Fruit fly (Drosophila melanogaster): ENCODE results near the gene vari.
A peak's percentile ranks its signal among the peaks of the same experiment; 100 is the strongest.

Gene vari

DNA sequence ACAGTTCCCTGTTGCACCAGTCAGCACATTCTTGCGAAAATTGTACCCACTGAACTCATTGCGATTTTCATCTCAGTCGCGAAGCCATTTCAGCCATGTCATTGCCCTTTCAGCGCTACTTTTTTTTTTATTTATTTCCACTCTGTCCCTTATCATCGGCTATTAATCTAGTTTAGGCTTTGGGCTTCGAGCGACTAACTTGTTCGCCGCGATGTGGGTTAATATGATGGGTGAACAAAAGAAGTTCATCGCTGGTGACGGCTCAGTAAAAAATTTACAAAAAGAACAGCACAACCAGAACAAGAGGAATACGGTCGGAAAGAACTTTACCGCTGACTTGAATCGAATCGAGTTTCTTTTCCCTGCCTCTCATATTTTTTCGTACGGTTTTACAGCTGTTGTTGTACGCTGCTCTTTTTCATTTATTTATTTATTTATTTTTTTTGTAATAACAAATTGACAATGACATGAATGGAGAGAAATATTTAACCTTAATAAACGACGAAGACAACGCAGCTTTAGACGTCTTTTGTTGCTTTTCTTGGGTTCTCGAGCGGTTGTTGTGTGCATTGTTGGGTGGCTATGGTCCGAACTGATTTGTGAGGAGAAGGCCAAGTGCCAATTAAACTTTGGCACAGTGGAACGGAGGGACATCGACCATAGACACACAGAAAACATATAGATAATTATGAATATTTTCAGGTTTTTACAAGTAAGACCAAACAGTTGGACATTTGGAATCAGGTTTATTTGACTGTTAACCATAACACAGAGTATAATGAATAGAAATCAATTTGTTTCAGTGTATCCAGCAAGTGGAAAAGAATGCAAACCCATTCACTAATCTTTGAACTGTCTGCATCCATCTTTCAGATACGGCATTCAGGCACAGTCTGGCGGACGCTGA is 15.7 kb upstream of the vari start:
- TF ChIP-seq ss (GFP tag; optimal IDR thresholded peaks at IDR 0.05) = peak; percentile 65 to 80
- peak; percentile 51 for TF ChIP-seq dsx (GFP tag; optimal IDR thresholded peaks at IDR 0.05; ENCODE audit: poor library complexity, severe bottlenecking)
- peak; percentile 8 for TF ChIP-seq net (GFP tag; optimal IDR thresholded peaks at IDR 0.05)
- peak; percentile 44 for TF ChIP-seq Ets96B (tag; optimal IDR thresholded peaks at IDR 0.05)
- peak; percentile 85 for TF ChIP-seq Eip78C (GFP tag)
- no peak for TF ChIP-seq fd85E (GFP tag; optimal IDR thresholded peaks at IDR 0.05)
- peak; percentile 10; the same call in 1 of the 2 replicates for TF ChIP-seq CG15336 (GFP tag; IDR thresholded peaks at IDR 0.05)
- peak; percentile 4 for TF ChIP-seq acj6 (GFP tag; optimal IDR thresholded peaks at IDR 0.05)
- TF ChIP-seq spab (GFP tag; optimal IDR thresholded peaks at IDR 0.05) = peak; percentile 7
- TF ChIP-seq CG6808 (GFP tag; optimal IDR thresholded peaks at IDR 0.05) = peak; percentile 57
- TF ChIP-seq cyc (GFP tag; optimal IDR thresholded peaks at IDR 0.05) = no peak
- peak; percentile 9 for TF ChIP-seq CG34406 (GFP tag; optimal IDR thresholded peaks at IDR 0.05)
- no peak for TF ChIP-seq Blimp-1 (GFP tag; optimal IDR thresholded peaks at IDR 0.05)
- peak; percentile 17 for TF ChIP-seq Eip75B (GFP tag; optimal IDR thresholded peaks at IDR 0.05)
- no peak for TF ChIP-seq Sox15 (GFP tag; optimal IDR thresholded peaks at IDR 0.05)
- TF ChIP-seq lz (GFP tag; optimal IDR thresholded peaks at IDR 0.05) = peak; percentile 7
- TF ChIP-seq OdsH (GFP tag; optimal IDR thresholded peaks at IDR 0.05) = peak; percentile 2
- TF ChIP-seq Sox14 (GFP tag; optimal IDR thresholded peaks at IDR 0.05) = no peak
- peak; percentile 30 for TF ChIP-seq fd59A (GFP tag; optimal IDR thresholded peaks at IDR 0.05)
- peak; percentile 67 for TF ChIP-seq svp (GFP tag)
- peak; percentile 28 for TF ChIP-seq CG3919 (GFP tag; optimal IDR thresholded peaks at IDR 0.05)
- peak; percentile 1 for TF ChIP-seq CG10631 (GFP tag; optimal IDR thresholded peaks at IDR 0.05)
- peak; percentile 61; the same call in 2 of the 3 replicates for TF ChIP-seq CG6163 (GFP tag; IDR thresholded peaks at IDR 0.05)
- peak; percentile 78 for TF ChIP-seq CG9139 (GFP tag; optimal IDR thresholded peaks at IDR 0.05)
- peak; percentile 52 for TF ChIP-seq CG3032 (tag; optimal IDR thresholded peaks at IDR 0.05)
- TF ChIP-seq CG10669 (GFP tag; optimal IDR thresholded peaks at IDR 0.05) = peak; percentile 45
- no peak for TF ChIP-seq CG1621 (tag; optimal IDR thresholded peaks at IDR 0.05)
- TF ChIP-seq achi (GFP tag; optimal IDR thresholded peaks at IDR 0.05) = peak; percentile 35
- peak; percentile 31 for TF ChIP-seq Eip93F (GFP tag; optimal IDR thresholded peaks at IDR 0.05)

DNA sequence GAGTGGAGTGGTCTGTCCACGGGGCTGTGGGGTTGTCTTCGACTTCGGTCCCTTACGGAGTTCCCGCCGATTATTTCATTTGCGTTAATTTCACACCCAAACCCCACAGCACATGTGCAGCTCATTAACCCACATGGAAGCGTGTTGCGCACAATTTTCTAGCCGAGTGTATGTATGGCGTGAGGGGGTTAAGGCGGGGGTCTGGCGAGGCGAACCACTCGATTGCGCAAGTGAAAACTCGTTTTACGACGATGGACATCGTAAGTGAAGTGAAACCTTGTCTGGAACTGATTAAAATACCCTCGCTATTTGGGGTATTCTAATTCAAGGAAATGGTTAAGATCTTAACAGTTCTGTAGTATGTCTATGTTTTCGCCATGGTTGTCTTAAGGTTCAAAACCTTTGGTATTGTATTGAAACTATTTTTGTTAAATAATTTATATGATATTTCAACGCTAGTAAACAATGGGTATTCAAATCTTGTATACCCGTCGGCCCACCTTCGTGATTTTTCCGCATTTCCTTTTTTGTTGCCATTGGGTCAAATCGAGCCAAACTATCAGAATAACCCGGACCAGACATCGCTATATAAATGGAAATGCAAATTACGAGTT is 14.3 kb upstream of the vari start:
- TF ChIP-seq Eip78C (GFP tag) (peak; percentile 91), pdm3 (GFP tag; optimal IDR thresholded peaks at IDR 0.05) (peak; percentile 75), CG3032 (tag; optimal IDR thresholded peaks at IDR 0.05) (peak; percentile 55), salr (GFP tag; optimal IDR thresholded peaks at IDR 0.05) (peak; percentile 27 to 74), CG15336 (GFP tag; IDR thresholded peaks at IDR 0.05) (peak; percentile 92), OdsH (GFP tag; optimal IDR thresholded peaks at IDR 0.05) (peak; percentile 81), CG3919 (GFP tag; optimal IDR thresholded peaks at IDR 0.05) (peak; percentile 73), Smox (GFP tag; optimal IDR thresholded peaks at IDR 0.05) (no peak), CG9139 (GFP tag; optimal IDR thresholded peaks at IDR 0.05) (no peak), Met (GFP tag; optimal IDR thresholded peaks at IDR 0.05) (no peak), CG6163 (GFP tag; IDR thresholded peaks at IDR 0.05) (peak; percentile 82), acj6 (GFP tag; optimal IDR thresholded peaks at IDR 0.05) (peak; percentile 66), svp (GFP tag) (peak; percentile 36), Sox102F (GFP tag; optimal IDR thresholded peaks at IDR 0.05) (no peak), CG32006 (GFP tag; optimal IDR thresholded peaks at IDR 0.05) (peak; percentile 89), CG6808 (GFP tag; optimal IDR thresholded peaks at IDR 0.05) (peak; percentile 40), fkh (GFP tag; optimal IDR thresholded peaks at IDR 0.05) (no peak), CG8632 (GFP tag; optimal IDR thresholded peaks at IDR 0.05) (peak; percentile 58), cyc (GFP tag; optimal IDR thresholded peaks at IDR 0.05) (no peak), CG10631 (GFP tag; optimal IDR thresholded peaks at IDR 0.05) (peak; percentile 66), CG1621 (tag; optimal IDR thresholded peaks at IDR 0.05) (peak; percentile 47), net (GFP tag; optimal IDR thresholded peaks at IDR 0.05) (peak; percentile 78), dac (GFP tag; optimal IDR thresholded peaks at IDR 0.05) (peak; percentile 62), CG6854 (GFP tag; optimal IDR thresholded peaks at IDR 0.05) (no peak), Ets96B (tag; optimal IDR thresholded peaks at IDR 0.05) (no peak), CG6792 (GFP tag; optimal IDR thresholded peaks at IDR 0.05) (peak; percentile 61), eg (GFP tag; IDR thresholded peaks at IDR 0.05) (peak; percentile 91), CG6276 (GFP tag; optimal IDR thresholded peaks at IDR 0.05) (peak; percentile 85), vri (GFP tag; optimal IDR thresholded peaks at IDR 0.05) (no peak), CG11294 (GFP tag; IDR thresholded peaks at IDR 0.05) (peak; percentile 73), CG7368 (GFP tag; optimal IDR thresholded peaks at IDR 0.05) (peak; percentile 53)
